Worm (Caenorhabditis elegans) whole organism, young adult: Measurements from ENCODE around the gene oac-24.

Experiments used
- B0019.2 ChIP-seq: fragments of 200-800 bp; sonication (Bioruptor generic); conservative IDR thresholded peaks from 2 replicates; pipeline ENCODE4 v1.3.6; 2022; ENCODE audit warnings: missing genetic modification reagents, missing genetic modification characterization, missing compliant biosample characterization
- C06A6.2 ChIP-seq: fragments of 200-800 bp; sonication (Bioruptor generic); conservative IDR thresholded peaks from 2 replicates; pipeline ENCODE4 v1.3.6; 2022; ENCODE audit warnings: missing genetic modification characterization, missing compliant biosample characterization
- C17E4.6 ChIP-seq: fragments of 200-800 bp; sonication (Bioruptor generic); IDR thresholded peaks from 2 replicates; pipeline ENCODE4 v1.3.6; 2022; ENCODE audit warnings: missing genetic modification reagents, missing genetic modification characterization, missing compliant biosample characterization
- F22D6.2 ChIP-seq: sonication (generic microtip); optimal IDR thresholded peaks from 2 replicates; lab custom pipeline; 2016; ENCODE audit warnings: mild to moderate bottlenecking, missing genetic modification characterization, missing compliant biosample characterization
- F23B12.7 ChIP-seq: sonication (generic microtip); optimal IDR thresholded peaks from 2 replicates; lab custom pipeline; 2017; ENCODE audit warnings: missing genetic modification characterization, mild to moderate bottlenecking, missing compliant biosample characterization, antibody characterized with exemption, moderate library complexity; ENCODE audit not compliant: insufficient read depth
- F33H1.4 ChIP-seq: fragments of 200-800 bp; sonication (Bioruptor generic); IDR thresholded peaks from 2 replicates; pipeline ENCODE4 v1.3.6; 2022; ENCODE audit warnings: missing genetic modification reagents, missing genetic modification characterization, missing compliant biosample characterization
- F57A8.1 ChIP-seq: fragments of 200-800 bp; sonication (Bioruptor generic); optimal IDR thresholded peaks from 2 replicates; lab custom pipeline; 2018; ENCODE audit warnings: mild to moderate bottlenecking, missing genetic modification characterization, moderate library complexity, missing compliant biosample characterization
- K11D2.4 ChIP-seq: fragments of 200-800 bp; sonication (Bioruptor generic); IDR thresholded peaks from 2 replicates; pipeline ENCODE4 v1.3.6; 2022; ENCODE audit warnings: missing genetic modification reagents, missing genetic modification characterization, missing compliant biosample characterization
- K12H6.12 ChIP-seq: fragments of 200-800 bp; sonication (Bioruptor generic); optimal IDR thresholded peaks from 2 replicates; lab custom pipeline; 2018; ENCODE audit warnings: mild to moderate bottlenecking, missing genetic modification characterization, missing compliant biosample characterization
- Y56A3A.18 ChIP-seq: fragments of 200-800 bp; sonication (Bioruptor generic); IDR thresholded peaks from 2 replicates; pipeline ENCODE4 v1.3.6; 2022; ENCODE audit warnings: missing genetic modification reagents, missing genetic modification characterization, missing compliant biosample characterization
- Y79H2A.3 ChIP-seq: fragments of 200-800 bp; sonication (Bioruptor generic); conservative IDR thresholded peaks from 2 replicates; pipeline ENCODE4 v1.3.6; 2022; ENCODE audit warnings: missing genetic modification reagents, missing genetic modification characterization, missing compliant biosample characterization
- Y95B8A.8 ChIP-seq: fragments of 200-800 bp; sonication (Bioruptor generic); IDR thresholded peaks from 2 replicates; pipeline ENCODE4 v1.3.6; 2022; ENCODE audit warnings: missing genetic modification reagents, missing genetic modification characterization, missing compliant biosample characterization
- aptf-3 ChIP-seq: fragments of 200-800 bp; sonication (Bioruptor generic); IDR thresholded peaks from 2 replicates; pipeline ENCODE4 v1.3.6; 2022; ENCODE audit warnings: missing genetic modification characterization, missing compliant biosample characterization
- attf-5 ChIP-seq: fragments of 200-800 bp; sonication (Bioruptor generic); optimal IDR thresholded peaks from 2 replicates; lab custom pipeline; 2018; ENCODE audit warnings: mild to moderate bottlenecking, missing genetic modification characterization, missing compliant biosample characterization
- attf-6 ChIP-seq: fragments of 200-800 bp; sonication (Bioruptor generic); IDR thresholded peaks from 2 replicates; pipeline ENCODE4 v1.3.6; 2022; ENCODE audit warnings: missing genetic modification reagents, missing genetic modification characterization, missing compliant biosample characterization
- bed-2 ChIP-seq: fragments of 200-800 bp; sonication (Bioruptor generic); IDR thresholded peaks from 2 replicates; pipeline ENCODE4 v1.3.6; 2022; ENCODE audit warnings: missing genetic modification reagents, missing genetic modification characterization, missing compliant biosample characterization
- ceh-100 ChIP-seq: fragments of 200-800 bp; sonication (Bioruptor generic); IDR thresholded peaks from 2 replicates; pipeline ENCODE4 v1.3.6; 2022; ENCODE audit warnings: missing genetic modification reagents, missing genetic modification characterization, missing compliant biosample characterization
- ceh-27 ChIP-seq: fragments of 200-800 bp; sonication (Bioruptor generic); optimal IDR thresholded peaks from 2 replicates; lab custom pipeline; 2018; ENCODE audit warnings: mild to moderate bottlenecking, missing genetic modification characterization, moderate library complexity, missing compliant biosample characterization
- ceh-79 ChIP-seq: sonication (generic microtip); optimal IDR thresholded peaks from 2 replicates; lab custom pipeline; 2017; ENCODE audit warnings: mild to moderate bottlenecking, missing genetic modification characterization, missing compliant biosample characterization
- ceh-91 ChIP-seq: fragments of 200-800 bp; sonication (Bioruptor generic); IDR thresholded peaks from 2 replicates; pipeline ENCODE4 v1.3.6; 2022; ENCODE audit warnings: missing genetic modification reagents, missing genetic modification characterization, missing compliant biosample characterization
- die-1 ChIP-seq: sonication (generic microtip); optimal IDR thresholded peaks from 2 replicates; lab custom pipeline; 2016; ENCODE audit warnings: missing genotype, mild to moderate bottlenecking, missing genetic modification characterization, missing compliant biosample characterization
- egrh-3 ChIP-seq: fragments of 200-800 bp; sonication (Bioruptor generic); IDR thresholded peaks from 2 replicates; pipeline ENCODE4 v1.3.6; 2022; ENCODE audit warnings: missing genetic modification reagents, missing genetic modification characterization, missing compliant biosample characterization
- ets-4 ChIP-seq: fragments of 200-800 bp; sonication (Bioruptor generic); optimal IDR thresholded peaks from 2 replicates; lab custom pipeline; 2018; ENCODE audit warnings: mild to moderate bottlenecking, missing genetic modification characterization, missing compliant biosample characterization
- fkh-3 ChIP-seq: sonication (generic microtip); optimal IDR thresholded peaks from 2 replicates; lab custom pipeline; 2016; ENCODE audit warnings: mild to moderate bottlenecking, missing genetic modification characterization, missing compliant biosample characterization
- gei-17 ChIP-seq: fragments of 200-800 bp; sonication (Bioruptor generic); optimal IDR thresholded peaks from 2 replicates; lab custom pipeline; 2018; ENCODE audit warnings: mild to moderate bottlenecking, missing genetic modification characterization, missing compliant biosample characterization
- hlh-12 ChIP-seq: sonication (generic microtip); optimal IDR thresholded peaks from 2 replicates; lab custom pipeline; 2016; ENCODE audit warnings: missing genetic modification characterization, missing compliant biosample characterization
- hlh-26 ChIP-seq: fragments of 200-800 bp; sonication (Bioruptor generic); conservative IDR thresholded peaks from 2 replicates; pipeline ENCODE4 v1.3.6; 2022; ENCODE audit warnings: missing genetic modification reagents, missing genetic modification characterization, missing compliant biosample characterization
- hmg-1.2 ChIP-seq: fragments of 200-800 bp; sonication (Bioruptor generic); IDR thresholded peaks from 2 replicates; pipeline ENCODE4 v1.3.6; 2022; ENCODE audit warnings: missing genetic modification reagents, missing genetic modification characterization, missing compliant biosample characterization
- let-526 ChIP-seq: fragments of 200-800 bp; sonication (Bioruptor generic); IDR thresholded peaks from 2 replicates; pipeline ENCODE4 v1.3.6; 2022; ENCODE audit warnings: missing genetic modification reagents, missing genetic modification characterization, missing compliant biosample characterization
- lsl-1 ChIP-seq: fragments of 200-800 bp; sonication (Bioruptor generic); optimal IDR thresholded peaks from 2 replicates; lab custom pipeline; 2018; ENCODE audit warnings: mild to moderate bottlenecking, missing genetic modification characterization, moderate library complexity, missing compliant biosample characterization
- madf-10 ChIP-seq: sonication (generic microtip); optimal IDR thresholded peaks from 2 replicates; lab custom pipeline; 2016; ENCODE audit warnings: mild to moderate bottlenecking, missing genetic modification characterization, missing compliant biosample characterization
- mcd-1 ChIP-seq: fragments of 200-800 bp; sonication (Bioruptor generic); IDR thresholded peaks from 2 replicates; pipeline ENCODE4 v1.3.6; 2022; ENCODE audit warnings: missing genetic modification reagents, missing genetic modification characterization, missing compliant biosample characterization
- mel-28 ChIP-seq: sonication (generic microtip); optimal IDR thresholded peaks from 2 replicates; lab custom pipeline; 2016; ENCODE audit warnings: borderline replicate concordance, mild to moderate bottlenecking, missing genetic modification characterization, missing compliant biosample characterization
- nfya-2 ChIP-seq: fragments of 200-800 bp; sonication (Bioruptor generic); IDR thresholded peaks from 2 replicates; pipeline ENCODE4 v1.3.6; 2022; ENCODE audit warnings: missing genetic modification reagents, missing genetic modification characterization, missing compliant biosample characterization
- nhr-27 ChIP-seq: fragments of 200-800 bp; sonication (Bioruptor generic); optimal IDR thresholded peaks from 2 replicates; lab custom pipeline; 2018; ENCODE audit warnings: mild to moderate bottlenecking, missing genetic modification characterization, moderate library complexity, missing compliant biosample characterization
- nhr-80 ChIP-seq: sonication (generic microtip); optimal IDR thresholded peaks from 2 replicates; lab custom pipeline; 2016; ENCODE audit warnings: missing genetic modification characterization, missing compliant biosample characterization
- nhr-90 ChIP-seq: sonication (generic microtip); optimal IDR thresholded peaks from 2 replicates; lab custom pipeline; 2016; ENCODE audit warnings: missing genotype, mild to moderate bottlenecking, missing genetic modification characterization, missing compliant biosample characterization
- pha-4 ChIP-seq: fragments of 150-350 bp; sonication (generic microtip); optimal IDR thresholded peaks from 2 replicates; lab custom pipeline; 2014; ENCODE audit warnings: missing biosample characterization, missing genetic modification reagents, missing genetic modification characterization
- rcor-1 ChIP-seq: fragments of 200-800 bp; sonication (Bioruptor generic); IDR thresholded peaks from 2 replicates; pipeline ENCODE4 v1.3.6; 2022; ENCODE audit warnings: missing genetic modification reagents, missing genetic modification characterization, missing compliant biosample characterization
- repo-1 ChIP-seq: sonication (generic microtip); optimal IDR thresholded peaks from 2 replicates; lab custom pipeline; 2017; ENCODE audit warnings: mild to moderate bottlenecking, missing genetic modification characterization, missing compliant biosample characterization
- tbp1 ChIP-seq: fragments of 200-800 bp; sonication (Bioruptor generic); optimal IDR thresholded peaks from 2 replicates; lab custom pipeline; 2018; ENCODE audit warnings: mild to moderate bottlenecking, missing genetic modification characterization, missing compliant biosample characterization
- tbx-9 ChIP-seq: sonication (generic microtip); optimal IDR thresholded peaks from 2 replicates; lab custom pipeline; 2016; ENCODE audit warnings: borderline replicate concordance, missing genetic modification characterization, inconsistent platforms, missing compliant biosample characterization
- unc-130 ChIP-seq: sonication (generic microtip); optimal IDR thresholded peaks from 2 replicates; lab custom pipeline; 2016; ENCODE audit warnings: missing genetic modification reagents, missing genetic modification characterization, missing compliant biosample characterization
- unc-62 ChIP-seq: fragments of 150-350 bp; optimal IDR thresholded peaks from 2 replicates; lab custom pipeline; 2014; ENCODE audit warnings: missing biosample characterization, missing genetic modification reagents, missing genetic modification characterization
- zfh-2 ChIP-seq: fragments of 200-800 bp; sonication (Bioruptor generic); conservative IDR thresholded peaks from 2 replicates; pipeline ENCODE4 v1.3.6; 2022; ENCODE audit warnings: missing genetic modification reagents, missing genetic modification characterization, missing compliant biosample characterization
- zim-3 ChIP-seq: sonication (generic microtip); optimal IDR thresholded peaks from 2 replicates; lab custom pipeline; 2017; ENCODE audit warnings: mild to moderate bottlenecking, missing genetic modification characterization, moderate library complexity, missing compliant biosample characterization
- ztf-22 ChIP-seq: fragments of 200-800 bp; sonication (Bioruptor generic); optimal IDR thresholded peaks from 2 replicates; lab custom pipeline; 2018; ENCODE audit warnings: mild to moderate bottlenecking, missing genetic modification characterization, moderate library complexity, missing compliant biosample characterization
- ztf-26 ChIP-seq: sonication (generic microtip); optimal IDR thresholded peaks from 2 replicates; lab custom pipeline; 2017; ENCODE audit warnings: missing genetic modification characterization, missing compliant biosample characterization
- ztf-28 ChIP-seq: fragments of 200-800 bp; sonication (Bioruptor generic); IDR thresholded peaks from 2 replicates; pipeline ENCODE4 v1.3.6; 2022; ENCODE audit warnings: missing genetic modification reagents, missing genetic modification characterization, missing compliant biosample characterization
- ztf-3 ChIP-seq: fragments of 200-800 bp; sonication (Bioruptor generic); optimal IDR thresholded peaks from 2 replicates; lab custom pipeline; 2018; ENCODE audit warnings: mild to moderate bottlenecking, missing genetic modification characterization, missing compliant biosample characterization

oac-24 gene

ce11 chrV:4754123-4754522 lies 43.6 kb downstream of the oac-24 start, which contains the start of gene hil-4 (continued):
- TF ChIP-seq nhr-80, result no peak
- no peak for TF ChIP-seq ceh-100 (GFP tag; lab: Robert Waterston, UW)
- no peak for TF ChIP-seq die-1 (tag; lab: Kevin White, UChicago)
- TF ChIP-seq hlh-12 (tag; lab: Kevin White, UChicago), result no peak
- TF ChIP-seq K11D2.4 (GFP tag; lab: Robert Waterston, UW), result no peak
- TF ChIP-seq ztf-26, result no peak
- TF ChIP-seq mel-28 (tag; lab: Kevin White, UChicago), result no peak
- TF ChIP-seq C06A6.2, result no peak
- TF ChIP-seq egrh-3, result 0 out of 2 replicates have a peak, but pooled peaks have one; percentile 17
- peak; percentile 69 for TF ChIP-seq tbp1
- TF ChIP-seq fkh-3 (tag; lab: Kevin White, UChicago), result no peak
- TF ChIP-seq unc-62, result no peak
- TF ChIP-seq bed-2 (GFP tag; lab: Robert Waterston, UW), result 0 out of 2 replicates have a peak, but pooled peaks have one; percentile 14
- no peak for TF ChIP-seq ets-4 (GFP tag; lab: Kevin White, UChicago)
- TF ChIP-seq ceh-91 (GFP tag; lab: Robert Waterston, UW), result peak; percentile 86
- peak; percentile 79 for TF ChIP-seq F33H1.4 (GFP tag; lab: Robert Waterston, UW)
- 0 out of 2 replicates have a peak, but pooled peaks have one; percentile 37 for TF ChIP-seq let-526 (GFP tag; lab: Robert Waterston, UW)
- peak; percentile 24 for TF ChIP-seq unc-130 (GFP tag; lab: Kevin White, UChicago)
- no peak for TF ChIP-seq F57A8.1 (GFP tag; lab: Kevin White, UChicago)
- TF ChIP-seq ztf-3, result no peak
- TF ChIP-seq nfya-2, result no peak
- TF ChIP-seq ceh-79 (tag; lab: Kevin White, UChicago), result no peak
- TF ChIP-seq tbx-9, result no peak
- no peak for TF ChIP-seq aptf-3
- TF ChIP-seq K12H6.12 (tag; lab: Kevin White, UChicago), result no peak
- TF ChIP-seq F23B12.7 (tag; lab: Kevin White, UChicago), result no peak
- TF ChIP-seq F22D6.2 (tag; lab: Kevin White, UChicago), result no peak
- no peak for TF ChIP-seq hlh-26
- TF ChIP-seq ztf-28 (GFP tag; lab: Robert Waterston, UW), result peak; percentile 84
- TF ChIP-seq B0019.2, result peak; percentile 45
- TF ChIP-seq hmg-1.2, result peak; percentile 45; the same call in 1 of the 2 replicates
- TF ChIP-seq C17E4.6, result peak; percentile 57; the same call in 1 of the 2 replicates

- TF ChIP-seq ztf-22 (GFP tag; lab: Kevin White, UChicago) (no peak), zim-3 (tag; lab: Kevin White, UChicago) (no peak), madf-10 (tag; lab: Kevin White, UChicago) (no peak), Y79H2A.3 (GFP tag; lab: Robert Waterston, UW) (peak; percentile 71), K11D2.4 (GFP tag; lab: Robert Waterston, UW) (no peak), mel-28 (tag; lab: Kevin White, UChicago) (no peak), repo-1 (tag; lab: Kevin White, UChicago) (no peak), pha-4 (no peak), rcor-1 (no peak), lsl-1 (no peak), C17E4.6 (0 out of 2 replicates have a peak, but pooled peaks have one; percentile 13), attf-6 (GFP tag; lab: Robert Waterston, UW) (no peak), Y95B8A.8 (GFP tag; lab: Robert Waterston, UW) (0 out of 2 replicates have a peak, but pooled peaks have one; percentile 41), nhr-27 (tag; lab: Kevin White, UChicago) (no peak), mcd-1 (no peak), nhr-90 (no peak), Y56A3A.18 (GFP tag; lab: Robert Waterston, UW) (no peak), hlh-12 (tag; lab: Kevin White, UChicago) (no peak), gei-17 (GFP tag; lab: Kevin White, UChicago) (no peak), ceh-27 (GFP tag; lab: Kevin White, UChicago) (no peak), zfh-2 (peak; percentile 87), let-526 (GFP tag; lab: Robert Waterston, UW) (no peak), attf-5 (no peak)
Observed at ce11 chrV:4754684-4755211, 44.2 kb downstream of the oac-24 start.
